Fruit fly (Drosophila melanogaster) whole organism, pupa: ENCODE data around the gene OXA1L.

ENCODE experiments used
- CG10348 ChIP-seq: fragments of 200-800 bp; sonication (Bioruptor generic); IDR thresholded peaks from 2 replicates; pipeline ENCODE4 v1.3.6; 2022; ENCODE audit warnings: missing biosample characterization, missing genetic modification characterization
- CG12605 ChIP-seq: fragments of 200-800 bp; sonication (Bioruptor generic); IDR thresholded peaks from 2 replicates; pipeline ENCODE4 v1.3.6; 2022; ENCODE audit warnings: missing biosample characterization, missing genetic modification characterization
- CG13204 ChIP-seq: fragments of 200-800 bp; sonication (Bioruptor generic); optimal IDR thresholded peaks from 2 replicates; lab custom pipeline; 2018; ENCODE audit warnings: missing biosample characterization, mild to moderate bottlenecking, missing genetic modification characterization, moderate library complexity
- CG14655 ChIP-seq: fragments of 200-800 bp; sonication (Bioruptor generic); optimal IDR thresholded peaks from 3 replicates; lab custom pipeline; 2017; ENCODE audit warnings: mild to moderate bottlenecking, missing biosample characterization, missing genetic modification reagents, missing genetic modification characterization
- CG15710 ChIP-seq: fragments of 200-800 bp; sonication (Bioruptor generic); optimal IDR thresholded peaks from 2 replicates; lab custom pipeline; 2018; ENCODE audit warnings: missing biosample characterization, mild to moderate bottlenecking, missing genetic modification characterization, moderate library complexity
- CG17806 ChIP-seq: fragments of 200-800 bp; sonication (Bioruptor generic); optimal IDR thresholded peaks from 2 replicates; lab custom pipeline; 2018; ENCODE audit warnings: missing biosample characterization, mild to moderate bottlenecking, missing genetic modification characterization, moderate library complexity
- CG32121 ChIP-seq: fragments of 200-800 bp; sonication (Bioruptor generic); IDR thresholded peaks from 2 replicates; pipeline ENCODE4 v1.3.6; 2022; ENCODE audit warnings: missing biosample characterization, missing genetic modification characterization
- CG34367 ChIP-seq: fragments of 200-800 bp; sonication (Bioruptor generic); optimal IDR thresholded peaks from 2 replicates; lab custom pipeline; 2018; ENCODE audit warnings: missing biosample characterization, mild to moderate bottlenecking, missing genetic modification characterization
- CG4496 ChIP-seq: fragments of 200-800 bp; sonication (Bioruptor generic); IDR thresholded peaks from 3 replicates; pipeline ENCODE4 v1.3.6; 2022; ENCODE audit warnings: missing biosample characterization, missing genetic modification characterization
- CG8159 ChIP-seq: fragments of 200-800 bp; sonication (Bioruptor generic); optimal IDR thresholded peaks from 3 replicates; lab custom pipeline; 2018; ENCODE audit warnings: missing biosample characterization, mild to moderate bottlenecking, missing genetic modification characterization, moderate library complexity
- CG8301 ChIP-seq: fragments of 200-800 bp; sonication (Bioruptor generic); optimal IDR thresholded peaks from 2 replicates; lab custom pipeline; 2018; ENCODE audit warnings: missing biosample characterization, mild to moderate bottlenecking, missing genetic modification characterization
- CG9948 ChIP-seq: fragments of 200-800 bp; sonication (Bioruptor generic); optimal IDR thresholded peaks from 2 replicates; lab custom pipeline; 2018; ENCODE audit warnings: missing biosample characterization, mild to moderate bottlenecking, missing genetic modification characterization, moderate library complexity
- D1 ChIP-seq: fragments of 200-800 bp; sonication (Bioruptor generic); optimal IDR thresholded peaks from 2 replicates; lab custom pipeline; 2018; ENCODE audit warnings: missing biosample characterization, mild to moderate bottlenecking, missing genetic modification characterization, moderate library complexity
- EcR ChIP-seq: fragments of 200-800 bp; sonication (Bioruptor generic); optimal IDR thresholded peaks from 3 replicates; lab custom pipeline; 2019; ENCODE audit warnings: missing biosample characterization, missing genetic modification characterization, mild to moderate bottlenecking, moderate library complexity, missing genetic modification reagents
- Ets98B ChIP-seq: fragments of 200-800 bp; sonication (Bioruptor generic); IDR thresholded peaks from 2 replicates; pipeline ENCODE4 v1.3.6; 2022; ENCODE audit warnings: missing biosample characterization, missing genetic modification characterization
- Pif1A ChIP-seq: fragments of 200-800 bp; sonication (Bioruptor generic); optimal IDR thresholded peaks from 3 replicates; lab custom pipeline; 2016; ENCODE audit warnings: missing biosample characterization, missing genetic modification characterization
- Pif1B ChIP-seq: fragments of 200-800 bp; sonication (Bioruptor generic); optimal IDR thresholded peaks from 3 replicates; lab custom pipeline; 2016; ENCODE audit warnings: missing biosample characterization, missing genetic modification characterization
- Snoo ChIP-seq: fragments of 200-800 bp; sonication (Bioruptor generic); optimal IDR thresholded peaks from 3 replicates; lab custom pipeline; 2017; ENCODE audit warnings: missing biosample characterization, mild to moderate bottlenecking, missing genetic modification characterization, inconsistent platforms
- fd96Ca ChIP-seq: fragments of 200-800 bp; sonication (Bioruptor generic); IDR thresholded peaks from 3 replicates; pipeline ENCODE4 v1.3.6; 2022; ENCODE audit warnings: missing biosample characterization, missing genetic modification characterization
- gl ChIP-seq: fragments of 200-800 bp; sonication (Bioruptor generic); optimal IDR thresholded peaks from 2 replicates; lab custom pipeline; 2018; ENCODE audit warnings: missing biosample characterization, mild to moderate bottlenecking, missing genetic modification characterization
- rn ChIP-seq: fragments of 200-800 bp; sonication (Bioruptor generic); IDR thresholded peaks from 2 replicates; pipeline ENCODE4 v1.3.6; 2022; ENCODE audit warnings: missing biosample characterization, missing genetic modification characterization

The OXA1L gene

DNA sequence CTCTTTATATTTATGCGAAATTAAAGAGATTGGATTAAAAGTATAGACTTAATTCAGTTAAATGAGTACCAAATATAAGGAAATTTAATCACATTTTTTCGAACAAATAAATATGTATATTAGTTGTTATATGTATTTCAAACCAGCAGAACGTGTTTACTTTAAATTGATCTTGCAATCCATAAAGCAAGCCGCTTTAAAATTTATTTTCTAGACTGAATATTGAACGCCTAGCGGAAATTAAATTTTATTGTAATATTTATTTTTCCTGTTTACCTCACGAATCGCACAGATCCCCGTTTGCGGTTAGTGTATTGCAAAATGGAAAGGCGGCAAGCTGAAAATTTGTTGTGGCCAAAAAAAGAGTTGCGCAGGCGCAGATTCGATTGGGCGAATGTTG lies 41.1 kb upstream of the OXA1L start:
- TF ChIP-seq CG14655 (no peak), D1 (tag; lab: Kevin White, UChicago) (no peak), CG9948 (tag; lab: Kevin White, UChicago) (no peak), Ets98B (no peak), CG32121 (GFP tag; lab: Robert Waterston, UW) (no peak), fd96Ca (GFP tag; lab: Robert Waterston, UW) (no peak), Pif1A (GFP tag; lab: Kevin White, UChicago) (no peak), CG8301 (tag; lab: Kevin White, UChicago) (no peak), CG12605 (GFP tag; lab: Robert Waterston, UW) (no peak), CG4496 (GFP tag; lab: Robert Waterston, UW) (no peak), Pif1B (GFP tag; lab: Kevin White, UChicago) (no peak)

dm6 chr3L:10924683-10925082 lies 38.4 kb upstream of the OXA1L start:
- TF ChIP-seq CG14655 (peak; percentile 66), CG15710 (no peak), CG8301 (tag; lab: Kevin White, UChicago) (peak; percentile 53), CG10348 (GFP tag; lab: Robert Waterston, UW) (no peak)

dm6 chr3L:10922973-10923372 lies 36.7 kb upstream of the OXA1L start:
- no peak for TF ChIP-seq CG32121 (GFP tag; lab: Robert Waterston, UW)
- no peak for TF ChIP-seq CG4496 (GFP tag; lab: Robert Waterston, UW)
- no peak for TF ChIP-seq Pif1B (GFP tag; lab: Kevin White, UChicago)
- TF ChIP-seq CG10348 (GFP tag; lab: Robert Waterston, UW), result no peak
- TF ChIP-seq CG17806 (tag; lab: Kevin White, UChicago), result peak; percentile 78
- TF ChIP-seq fd96Ca (GFP tag; lab: Robert Waterston, UW), result no peak
- TF ChIP-seq Ets98B, result no peak
- TF ChIP-seq CG13204, result no peak
- TF ChIP-seq CG14655, result peak; percentile 79
- TF ChIP-seq CG12605 (GFP tag; lab: Robert Waterston, UW), result no peak
- peak; percentile 84 for TF ChIP-seq CG15710
- TF ChIP-seq rn (GFP tag; lab: Robert Waterston, UW), result no peak
- no peak for TF ChIP-seq Pif1A (GFP tag; lab: Kevin White, UChicago)
- TF ChIP-seq CG8301 (tag; lab: Kevin White, UChicago), result peak; percentile 66
- TF ChIP-seq D1 (tag; lab: Kevin White, UChicago), result peak; percentile 41
- TF ChIP-seq CG34367 (tag; lab: Kevin White, UChicago), result peak; percentile 73
- TF ChIP-seq CG8159, result peak; percentile 85
- peak; percentile 35 for TF ChIP-seq gl (tag; lab: Kevin White, UChicago)
- TF ChIP-seq CG9948 (tag; lab: Kevin White, UChicago), result peak; percentile 86
- peak; percentile 19 for TF ChIP-seq EcR
- TF ChIP-seq Snoo (tag; lab: Kevin White, UChicago), result no peak

- TF ChIP-seq CG15710 (no peak), CG8159 (no peak), CG4496 (GFP tag; lab: Robert Waterston, UW) (no peak), EcR (no peak), Snoo (tag; lab: Kevin White, UChicago) (no peak), CG32121 (GFP tag; lab: Robert Waterston, UW) (no peak), CG17806 (tag; lab: Kevin White, UChicago) (no peak), CG8301 (tag; lab: Kevin White, UChicago) (no peak), fd96Ca (GFP tag; lab: Robert Waterston, UW) (no peak), Ets98B (no peak), D1 (tag; lab: Kevin White, UChicago) (no peak), CG14655 (no peak), Pif1A (GFP tag; lab: Kevin White, UChicago) (no peak), rn (GFP tag; lab: Robert Waterston, UW) (no peak)
Measured at dm6 chr3L:10918454-10918853, 32.2 kb upstream of the OXA1L start.

dm6 chr3L:10917263-10917662 lies 31.0 kb upstream of the OXA1L start:
- TF ChIP-seq D1 (tag; lab: Kevin White, UChicago), result no peak

DNA sequence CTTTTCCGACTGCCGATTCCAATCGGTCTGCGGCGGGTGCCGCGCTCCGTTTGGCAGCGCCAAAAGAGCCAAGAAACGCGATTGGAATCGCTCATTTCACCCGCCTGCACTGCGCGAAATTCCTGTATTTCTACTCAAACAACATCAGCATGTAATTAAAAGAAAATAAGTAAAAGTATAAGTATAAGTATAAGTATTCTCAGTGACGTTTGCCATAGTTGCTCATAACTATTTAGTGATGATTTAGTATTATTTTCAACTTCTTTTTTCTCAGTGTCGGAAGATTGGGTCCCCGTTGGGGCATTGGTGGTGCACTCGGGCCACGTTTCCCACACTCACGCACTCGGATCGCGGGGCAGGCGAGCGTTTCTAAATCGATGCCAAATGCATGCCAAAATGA lies 26.9 kb upstream of the OXA1L start:
- TF ChIP-seq Snoo (tag; lab: Kevin White, UChicago) (peak; percentile 40), Pif1A (GFP tag; lab: Kevin White, UChicago) (peak; percentile 72), D1 (tag; lab: Kevin White, UChicago) (no peak), CG32121 (GFP tag; lab: Robert Waterston, UW) (peak; percentile 89), rn (GFP tag; lab: Robert Waterston, UW) (peak; percentile 78), CG13204 (no peak), CG9948 (tag; lab: Kevin White, UChicago) (peak; percentile 47), CG14655 (peak; percentile 62), CG8301 (tag; lab: Kevin White, UChicago) (peak; percentile 68), gl (tag; lab: Kevin White, UChicago) (no peak), CG17806 (tag; lab: Kevin White, UChicago) (peak; percentile 49), Ets98B (peak; percentile 92), fd96Ca (GFP tag; lab: Robert Waterston, UW) (peak; percentile 88), CG15710 (peak; percentile 58), CG4496 (GFP tag; lab: Robert Waterston, UW) (peak; percentile 86), CG10348 (GFP tag; lab: Robert Waterston, UW) (no peak; the same call in 1 of the 2 replicates), Pif1B (GFP tag; lab: Kevin White, UChicago) (peak; percentile 50), CG8159 (peak; percentile 55), CG34367 (tag; lab: Kevin White, UChicago) (peak; percentile 54), CG12605 (GFP tag; lab: Robert Waterston, UW) (peak; percentile 79), EcR (no peak)
